Worm (Caenorhabditis elegans) whole organism, midembryonic: ENCODE results near the gene H41C03.1.
"Not testable (repeated sequence)": the region's sequence is repeated elsewhere in the genome, so short reads cannot be mapped to it uniquely, and the experiment has no call there.

Experiments
- T22C8.4 ChIP-seq: fragments of 200-800 bp; sonication (Bioruptor generic); IDR thresholded peaks from 2 replicates; pipeline ENCODE4 v1.3.6; 2022; ENCODE audit warnings: missing genetic modification characterization, missing compliant biosample characterization
- cog-1 ChIP-seq: sonication (generic microtip); optimal IDR thresholded peaks from 2 replicates; lab custom pipeline; 2016; ENCODE audit warnings: missing genetic modification characterization, missing compliant biosample characterization
- flt-1 ChIP-seq: fragments of 200-800 bp; sonication (Bioruptor generic); IDR thresholded peaks from 2 replicates; pipeline ENCODE4 v1.3.6; 2022; ENCODE audit warnings: missing genetic modification characterization, missing compliant biosample characterization
- klf-2 ChIP-seq: fragments of 200-800 bp; sonication (Bioruptor generic); conservative IDR thresholded peaks from 2 replicates; pipeline ENCODE4 v1.3.6; 2022; ENCODE audit warnings: missing genetic modification reagents, missing genetic modification characterization, missing compliant biosample characterization
- med-1 ChIP-seq: sonication (generic microtip); optimal IDR thresholded peaks from 2 replicates; lab custom pipeline; 2017; ENCODE audit warnings: missing genetic modification characterization, mild to moderate bottlenecking, missing compliant biosample characterization, antibody characterized with exemption, missing genetic modification reagents; ENCODE audit not compliant: insufficient read depth
- ref-1 ChIP-seq: fragments of 200-800 bp; sonication (Bioruptor generic); conservative IDR thresholded peaks from 2 replicates; pipeline ENCODE4 v1.3.6; 2022; ENCODE audit warnings: missing genetic modification reagents, missing genetic modification characterization, missing compliant biosample characterization
- tab-1 ChIP-seq: fragments of 200-800 bp; sonication (Bioruptor generic); IDR thresholded peaks from 2 replicates; pipeline ENCODE4 v1.3.6; 2022; ENCODE audit warnings: missing genetic modification characterization, missing compliant biosample characterization
- ztf-23 ChIP-seq: fragments of 200-800 bp; sonication (Bioruptor generic); IDR thresholded peaks from 2 replicates; pipeline ENCODE4 v1.3.6; 2022; ENCODE audit warnings: missing genetic modification reagents, missing genetic modification characterization, missing compliant biosample characterization
- ztf-29 ChIP-seq: fragments of 200-800 bp; sonication (Bioruptor generic); IDR thresholded peaks from 2 replicates; pipeline ENCODE4 v1.3.6; 2022; ENCODE audit warnings: missing genetic modification reagents, missing genetic modification characterization, missing compliant biosample characterization

The H41C03.1 gene

DNA sequence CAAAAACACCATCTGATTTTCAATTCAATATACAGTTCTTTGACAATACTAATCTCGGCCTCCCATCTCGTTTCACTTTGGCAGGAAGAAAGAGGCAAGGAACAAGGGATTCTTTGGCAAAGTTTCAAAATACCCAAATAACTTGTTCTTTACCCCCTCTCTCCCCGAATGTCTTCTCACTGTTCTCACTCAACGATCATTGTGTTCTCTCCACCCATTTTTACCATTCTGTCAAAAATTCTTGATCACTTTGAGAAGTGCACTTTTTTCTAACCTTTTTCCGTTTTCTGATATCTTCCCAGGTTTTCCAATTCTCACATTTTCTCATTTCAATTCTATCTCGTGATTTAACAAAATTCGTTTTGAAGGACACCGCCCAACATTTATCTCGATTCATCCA, at the start of gene H41C03.1:
H41C03.1 (plus strand) TSS at position 301 of the 400 bp plus-strand sequence.
- TF ChIP-seq ztf-23 (GFP tag; lab: Robert Waterston, UW) (no peak), flt-1 (GFP tag; lab: Robert Waterston, UW) (no peak), tab-1 (no peak)

DNA sequence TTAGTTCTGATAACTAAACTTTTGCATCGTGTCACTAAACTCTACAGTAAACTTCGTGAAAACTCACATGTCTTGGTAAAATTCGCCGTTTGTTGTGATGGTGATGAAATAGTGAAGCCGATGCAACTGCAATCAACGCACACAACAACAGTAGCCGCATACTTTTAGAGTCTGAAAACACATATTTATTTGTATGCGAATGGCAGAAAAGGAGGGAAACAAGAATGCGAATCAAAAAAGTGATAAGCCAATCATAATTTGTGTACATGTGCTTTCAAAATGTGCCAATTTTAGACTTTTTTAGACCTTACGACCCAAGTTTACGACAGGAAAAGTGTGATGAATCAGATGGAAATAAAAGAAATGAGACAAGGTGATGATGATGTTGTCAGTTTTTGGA, 48.9 kb upstream of the H41C03.1 start, which contains the start of gene K05F1.10:
K05F1.10 (minus strand) TSS at position 171 of the 400 bp plus-strand sequence.
- TF ChIP-seq flt-1 (GFP tag; lab: Robert Waterston, UW) (no peak), med-1 (no peak), ztf-29 (no peak), cog-1 (tag; lab: Kevin White, UChicago) (no peak), ref-1 (no peak), ztf-23 (GFP tag; lab: Robert Waterston, UW) (no peak), T22C8.4 (GFP tag; lab: Robert Waterston, UW) (no peak), tab-1 (no peak), klf-2 (GFP tag; lab: Robert Waterston, UW) (no peak)

DNA sequence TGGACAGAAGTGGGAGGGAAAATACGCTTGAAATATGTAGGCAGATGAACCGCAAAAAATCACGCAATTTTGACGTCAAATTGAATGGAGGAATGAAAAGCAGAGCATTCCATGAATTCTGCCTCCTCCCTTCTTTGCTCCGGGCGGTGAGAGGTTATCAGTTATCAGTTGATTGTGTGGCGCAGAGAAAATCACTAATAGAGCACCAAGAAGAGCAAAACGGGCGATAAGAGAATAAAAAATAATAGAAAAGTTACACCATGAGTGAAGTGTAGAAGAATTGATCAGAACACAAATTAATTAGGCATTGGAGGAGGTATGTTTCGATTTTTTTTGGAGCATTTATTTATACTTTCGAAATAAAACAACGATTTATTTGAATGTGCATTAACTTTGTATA, 47.7 kb upstream of the H41C03.1 start:
- no peak for TF ChIP-seq T22C8.4 (GFP tag; lab: Robert Waterston, UW)
- no peak for TF ChIP-seq tab-1
- TF ChIP-seq klf-2 (GFP tag; lab: Robert Waterston, UW) = no peak
- no peak for TF ChIP-seq ztf-29
- TF ChIP-seq cog-1 (tag; lab: Kevin White, UChicago) = no peak
- no peak for TF ChIP-seq med-1
- no peak for TF ChIP-seq ref-1
- TF ChIP-seq flt-1 (GFP tag; lab: Robert Waterston, UW) = no peak
- TF ChIP-seq ztf-23 (GFP tag; lab: Robert Waterston, UW) = no peak

DNA sequence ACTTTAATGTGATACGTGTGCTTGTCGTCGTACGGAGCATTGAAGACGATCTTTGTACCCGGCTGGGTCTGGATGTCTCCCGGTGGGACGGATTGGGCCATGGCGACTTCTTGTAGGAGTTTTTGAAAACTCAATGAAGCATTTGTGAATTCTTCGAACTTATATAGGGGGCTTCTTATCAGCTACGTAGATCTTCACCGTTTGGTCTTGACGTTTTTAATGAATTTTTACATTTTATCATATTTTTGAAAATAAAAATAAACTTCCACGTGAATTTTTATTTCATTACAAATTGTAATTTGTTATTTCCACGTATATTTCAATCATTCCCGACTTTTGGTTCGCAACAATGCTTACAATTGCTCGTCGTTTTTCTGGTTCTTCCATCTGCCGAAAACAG, 44.0 kb upstream of the H41C03.1 start, which contains the start of the genes msp-64 and ZK1248.5:
msp-64 (minus strand) TSS at position 101 of the 400 bp plus-strand sequence.
ZK1248.5 (plus strand) TSS at position 285 of the 400 bp plus-strand sequence.
- TF ChIP-seq klf-2 (GFP tag; lab: Robert Waterston, UW) (no peak), ztf-29 (no peak), tab-1 (no peak), med-1 (no peak), T22C8.4 (GFP tag; lab: Robert Waterston, UW) (no peak), cog-1 (tag; lab: Kevin White, UChicago) (no peak), flt-1 (GFP tag; lab: Robert Waterston, UW) (no peak), ref-1 (no peak), ztf-23 (GFP tag; lab: Robert Waterston, UW) (no peak)

DNA sequence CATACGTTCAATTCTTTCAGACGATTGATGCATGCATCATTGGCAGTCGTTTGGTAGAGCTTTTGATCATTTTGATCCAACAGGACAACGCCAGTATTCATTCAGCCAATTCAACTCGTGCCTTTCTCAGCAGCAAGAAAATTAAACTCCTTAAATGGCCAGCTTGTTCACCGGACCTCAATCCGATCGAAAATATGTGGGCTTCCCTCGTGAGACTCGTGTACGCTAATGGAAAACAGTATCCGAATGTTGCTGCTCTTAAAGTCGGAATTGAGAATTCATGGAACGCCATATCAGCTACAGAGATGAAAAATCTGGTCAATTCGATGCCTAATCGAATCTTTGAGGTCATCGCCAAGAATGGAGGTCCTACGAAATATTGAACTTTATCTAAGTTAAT, 38.8 kb upstream of the H41C03.1 start, which contains the start of gene wago-5:
wago-5 (minus strand) TSS at position 101 of the 400 bp plus-strand sequence.
- TF ChIP-seq cog-1 (tag; lab: Kevin White, UChicago); klf-2 (GFP tag; lab: Robert Waterston, UW); med-1: not testable (repeated sequence)

DNA sequence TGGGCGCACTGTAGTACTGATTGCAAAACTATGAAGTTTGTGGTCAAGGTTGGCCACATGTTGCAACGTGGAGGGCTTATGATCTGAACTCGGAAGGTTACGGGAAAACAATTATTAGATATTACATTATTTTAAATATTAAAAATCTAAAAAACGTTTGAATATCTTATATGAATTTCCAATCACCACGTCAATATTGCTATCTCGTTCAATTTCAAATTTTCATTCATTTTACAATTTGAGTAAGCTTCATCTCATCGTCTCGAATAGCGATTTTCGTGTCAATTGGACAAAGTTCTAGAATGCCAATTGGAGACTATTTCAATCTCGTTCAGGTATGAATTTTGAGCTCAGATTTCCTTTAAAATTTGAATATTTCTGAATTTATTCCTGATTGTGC, 37.9 kb upstream of the H41C03.1 start, which contains the start of gene ZK1248.20:
ZK1248.20 (plus strand) TSS at position 301 of the 400 bp plus-strand sequence.
- no peak for TF ChIP-seq klf-2 (GFP tag; lab: Robert Waterston, UW)
- TF ChIP-seq med-1 = no peak
- no peak for TF ChIP-seq cog-1 (tag; lab: Kevin White, UChicago)
- no peak for TF ChIP-seq ref-1
- TF ChIP-seq ztf-29 = no peak

DNA sequence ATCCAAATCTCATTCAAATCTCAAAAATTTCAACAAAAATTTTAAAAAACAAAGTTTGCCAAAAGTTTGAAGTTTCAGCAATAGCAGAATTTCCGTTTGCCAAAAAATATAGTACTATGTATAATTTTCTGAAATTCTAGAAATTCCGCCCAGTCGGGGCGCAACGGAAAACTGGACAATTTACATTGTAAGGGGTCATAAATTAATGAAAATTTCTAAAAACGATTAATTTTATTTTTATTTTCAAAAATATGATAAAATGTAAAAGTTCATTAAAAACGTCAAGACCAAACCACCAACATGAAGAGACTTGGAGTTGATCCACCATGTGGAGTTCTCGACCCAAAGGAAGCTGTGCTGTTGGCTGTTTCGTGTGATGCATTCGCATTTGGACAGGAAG, 35.9 kb upstream of the H41C03.1 start, which contains the start of gene ZK1248.4:
ZK1248.4 (plus strand) TSS at position 301 of the 400 bp plus-strand sequence.
- TF ChIP-seq ref-1 (no peak), cog-1 (tag; lab: Kevin White, UChicago) (no peak), tab-1 (no peak), med-1 (no peak), ztf-23 (GFP tag; lab: Robert Waterston, UW) (no peak), flt-1 (GFP tag; lab: Robert Waterston, UW) (no peak), klf-2 (GFP tag; lab: Robert Waterston, UW) (no peak), ztf-29 (no peak), T22C8.4 (GFP tag; lab: Robert Waterston, UW) (no peak)

DNA sequence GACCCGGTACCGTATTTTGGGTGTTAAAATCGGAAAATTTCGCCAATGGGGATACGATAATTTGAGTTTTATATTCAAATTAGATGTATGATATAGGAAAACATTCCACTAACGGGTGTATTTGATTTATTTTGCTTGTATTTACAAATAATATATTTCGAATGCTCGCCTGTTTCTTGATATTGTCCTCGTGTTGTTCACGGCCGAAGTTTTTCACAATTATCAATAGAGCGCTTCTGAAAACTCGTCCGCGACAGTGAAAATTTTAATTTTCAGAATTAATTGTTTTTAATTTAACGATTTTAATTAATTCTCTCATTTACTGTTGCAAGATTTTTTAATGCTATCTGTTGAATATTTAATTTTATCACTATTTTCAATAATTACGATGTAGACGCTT, 34.6 kb upstream of the H41C03.1 start:
- TF ChIP-seq flt-1 (GFP tag; lab: Robert Waterston, UW) (peak; percentile 52; the same call in 1 of the 2 replicates), med-1 (no peak), ztf-23 (GFP tag; lab: Robert Waterston, UW) (0 out of 2 replicates have a peak, but pooled peaks have one; percentile 48)

DNA sequence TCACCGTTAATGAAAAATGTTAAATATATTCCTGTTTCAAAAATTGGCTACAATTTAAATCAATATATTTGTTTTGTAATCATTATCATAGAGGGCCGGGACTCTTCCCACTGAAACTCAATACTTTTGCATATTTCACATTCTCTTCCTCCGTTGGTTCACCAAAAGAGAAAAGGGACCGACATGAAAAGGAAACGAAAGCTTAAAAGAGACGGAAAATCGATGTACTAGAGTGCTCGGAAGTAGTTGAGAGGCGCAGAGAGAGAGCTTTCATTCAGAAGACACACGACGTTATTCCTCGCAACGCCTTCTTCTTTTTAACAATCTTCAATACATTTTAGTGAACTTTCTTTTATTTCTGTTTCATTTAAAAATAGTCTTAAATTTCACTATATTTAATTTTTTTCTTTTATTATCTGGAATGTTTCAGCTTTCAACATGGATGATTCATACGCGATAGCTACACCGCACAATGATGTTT, 33.9 kb upstream of the H41C03.1 start, which contains the start of gene ehs-1:
ehs-1 (plus strand) TSS at position 431 of the 481 bp plus-strand sequence.
- TF ChIP-seq klf-2 (GFP tag; lab: Robert Waterston, UW) = no peak
- no peak for TF ChIP-seq med-1
- no peak for TF ChIP-seq flt-1 (GFP tag; lab: Robert Waterston, UW)
- TF ChIP-seq ztf-29 = no peak
- TF ChIP-seq tab-1 = no peak
- TF ChIP-seq cog-1 (tag; lab: Kevin White, UChicago) = no peak
- no peak for TF ChIP-seq T22C8.4 (GFP tag; lab: Robert Waterston, UW)
- no peak for TF ChIP-seq ztf-23 (GFP tag; lab: Robert Waterston, UW)
- TF ChIP-seq ref-1 = no peak

DNA sequence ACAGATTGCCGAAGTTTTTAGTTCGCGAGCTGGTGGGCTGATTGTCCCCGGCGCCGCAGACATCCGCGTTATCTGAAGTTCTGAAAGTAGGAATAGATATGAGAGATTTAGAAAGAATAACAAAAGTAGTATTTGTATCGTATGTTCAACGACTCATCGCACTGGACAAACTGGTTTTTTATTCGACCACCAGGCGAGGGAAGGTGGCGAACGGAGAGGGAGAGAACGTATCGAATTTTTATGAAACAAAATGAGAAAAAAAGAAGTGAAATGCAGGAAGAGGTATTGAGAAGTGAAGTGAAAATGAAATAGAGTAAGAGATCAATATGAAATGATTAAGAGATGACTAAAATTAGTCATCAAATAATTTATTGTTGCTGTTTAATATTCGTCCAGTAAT, 26.9 kb upstream of the H41C03.1 start, which contains the start of gene tbc-2:
tbc-2 (minus strand) TSS at position 80 of the 400 bp plus-strand sequence.
- no peak for TF ChIP-seq ztf-29
- no peak for TF ChIP-seq med-1
- no peak for TF ChIP-seq cog-1 (tag; lab: Kevin White, UChicago)
- TF ChIP-seq ztf-23 (GFP tag; lab: Robert Waterston, UW) = no peak
- no peak for TF ChIP-seq tab-1
- no peak for TF ChIP-seq T22C8.4 (GFP tag; lab: Robert Waterston, UW)
- no peak for TF ChIP-seq flt-1 (GFP tag; lab: Robert Waterston, UW)
- TF ChIP-seq klf-2 (GFP tag; lab: Robert Waterston, UW) = no peak
- TF ChIP-seq ref-1 = no peak
